Worm (Caenorhabditis elegans): Measurements from ENCODE around the gene nspb-2.
"Not testable (repeated sequence)": the region's sequence is repeated elsewhere in the genome, so short reads cannot be mapped to it uniquely, and the experiment has no call there.

ce11 chrIV:6551359-6552031 lies 40.0 kb upstream of the nspb-2 start:
- TF ChIP-seq skn-1 (tag; optimal IDR thresholded peaks at IDR 0.05); nhr-11 (tag; optimal IDR thresholded peaks at IDR 0.05); nhr-77 (tag; optimal IDR thresholded peaks at IDR 0.05); unc-39 (tag; optimal IDR thresholded peaks at IDR 0.05); unc-62 (GFP tag; optimal IDR thresholded peaks at IDR 0.05 in 1 of 2); unc-62 (tag; optimal IDR thresholded peaks at IDR 0.05); ceh-28 (tag; optimal IDR thresholded peaks at IDR 0.05); lin-39 (tag; optimal IDR thresholded peaks at IDR 0.05); madf-9 (GFP tag; conservative IDR thresholded peaks at IDR 0.05); mep-1 (tag; optimal IDR thresholded peaks at IDR 0.05); R02D3.7 (tag; optimal IDR thresholded peaks at IDR 0.05); daf-12 (tag; optimal IDR thresholded peaks at IDR 0.05); nhr-28 (tag; optimal IDR thresholded peaks at IDR 0.05); unc-130 (GFP tag; optimal IDR thresholded peaks at IDR 0.05): not testable (repeated sequence)
